Fruit fly (Drosophila melanogaster): ENCODE data around the gene TTLL3B.

Gene TTLL3B

DNA sequence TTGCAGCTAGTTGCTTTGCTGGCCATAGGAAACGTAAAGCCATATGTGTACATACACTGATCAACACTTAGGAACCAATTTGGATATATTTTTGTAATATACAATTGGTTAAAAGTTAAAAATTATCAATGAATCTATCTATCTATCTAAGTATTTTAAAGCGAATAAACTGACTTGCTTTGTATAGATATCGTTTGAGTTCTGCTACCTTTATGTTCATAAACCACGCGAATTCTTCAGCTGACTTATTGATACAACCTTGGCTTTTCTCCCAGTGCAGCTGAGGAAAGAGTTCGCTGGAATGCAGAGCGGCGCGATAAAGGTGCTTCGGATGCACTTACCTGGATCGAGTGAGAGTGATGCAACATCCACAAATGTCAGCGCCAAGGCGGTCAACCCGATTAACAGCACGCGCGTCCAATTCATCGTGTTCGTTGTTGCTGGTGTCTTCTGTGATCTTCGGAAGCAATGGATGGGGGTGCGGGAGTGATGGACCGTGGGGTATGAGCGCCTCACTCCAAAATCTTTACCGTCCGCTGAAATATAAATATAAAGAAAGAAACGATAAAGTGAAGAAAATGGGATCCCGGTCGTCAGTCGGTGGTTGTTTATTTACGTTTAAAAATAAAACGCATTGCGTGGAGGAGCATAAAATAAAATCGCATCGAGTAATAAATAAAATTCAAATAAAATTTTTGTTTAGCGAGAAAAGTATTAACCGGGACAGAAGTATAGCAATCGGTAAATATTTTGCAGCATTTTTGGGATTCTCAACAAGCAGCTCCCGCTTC, 31.1 kb upstream of the TTLL3B start (continued):
- TF ChIP-seq CG3163 (GFP tag; optimal IDR thresholded peaks at IDR 0.05) (no peak), E2f2 (GFP tag; IDR thresholded peaks at IDR 0.05) (no peak), pho (GFP tag; optimal IDR thresholded peaks at IDR 0.05) (no peak), CG11695 (GFP tag; IDR thresholded peaks at IDR 0.05) (no peak), Hmr (GFP tag; optimal IDR thresholded peaks at IDR 0.05) (no peak), Med (GFP tag) (peak; percentile 26), Hr39 (optimal IDR thresholded peaks at IDR 0.05) (no peak), ham (GFP tag; IDR thresholded peaks at IDR 0.05) (no peak), CG11504 (tag; optimal IDR thresholded peaks at IDR 0.05) (peak; percentile 25), CG18262 (tag; optimal IDR thresholded peaks at IDR 0.05) (peak; percentile 13), Adf1 (GFP tag; IDR thresholded peaks at IDR 0.05) (no peak), Pdp1 (GFP tag; optimal IDR thresholded peaks at IDR 0.05) (peak in 1 of 2 experiments; percentile 66), grn (GFP tag; optimal IDR thresholded peaks at IDR 0.05) (no peak), ssp (GFP tag; IDR thresholded peaks at IDR 0.05) (no peak), Doc2 (GFP tag; IDR thresholded peaks at IDR 0.05) (no peak), E2f1 (GFP tag; IDR thresholded peaks at IDR 0.05) (no peak), sim (GFP tag; IDR thresholded peaks at IDR 0.05) (no peak), dmrt11E (tag; optimal IDR thresholded peaks at IDR 0.05) (no peak), CG10267 (tag; optimal IDR thresholded peaks at IDR 0.05) (peak; percentile 6), z (GFP tag; IDR thresholded peaks at IDR 0.05) (no peak), CG12744 (GFP tag; optimal IDR thresholded peaks at IDR 0.05) (no peak), CG2199 (GFP tag; IDR thresholded peaks at IDR 0.05) (0 out of 3 replicates have a peak, but pooled peaks have one; percentile 28), D (optimal IDR thresholded peaks at IDR 0.05) (no peak), D (GFP tag; optimal IDR thresholded peaks at IDR 0.05) (no peak), zfh2 (GFP tag; optimal IDR thresholded peaks at IDR 0.05) (no peak), Dp (GFP tag; optimal IDR thresholded peaks at IDR 0.05) (no peak), hbn (GFP tag; IDR thresholded peaks at IDR 0.05; ENCODE audit: partially characterized antibody) (no peak), pfk (GFP tag; optimal IDR thresholded peaks at IDR 0.05) (no peak), CG9437 (GFP tag; optimal IDR thresholded peaks at IDR 0.05) (no peak), Elba2 (GFP tag; optimal IDR thresholded peaks at IDR 0.05) (no peak), pb (GFP tag; optimal IDR thresholded peaks at IDR 0.05) (no peak), CG15514 (GFP tag; optimal IDR thresholded peaks at IDR 0.05) (no peak), CG8388 (GFP tag; optimal IDR thresholded peaks at IDR 0.05) (peak; percentile 5), CG6175 (GFP tag; IDR thresholded peaks at IDR 0.05) (no peak), CG16779 (GFP tag; IDR thresholded peaks at IDR 0.05) (no peak), Abd-B (GFP tag; optimal IDR thresholded peaks at IDR 0.05) (no peak), fd96Cb (tag; optimal IDR thresholded peaks at IDR 0.05) (peak; percentile 2), CG10366 (GFP tag; IDR thresholded peaks at IDR 0.05) (no peak), CG17568 (GFP tag; optimal IDR thresholded peaks at IDR 0.05) (no peak), CG12236 (GFP tag; optimal IDR thresholded peaks at IDR 0.05) (no peak), Sox100B (GFP tag; optimal IDR thresholded peaks at IDR 0.05) (no peak), zfh1 (GFP tag; IDR thresholded peaks at IDR 0.05) (0 out of 3 replicates have a peak, but pooled peaks have one; percentile 14), Kr (GFP tag; optimal IDR thresholded peaks at IDR 0.05) (no peak), danr (GFP tag; IDR thresholded peaks at IDR 0.05) (no peak), CrebB (tag; optimal IDR thresholded peaks at IDR 0.05) (no peak), eve (GFP tag; optimal IDR thresholded peaks at IDR 0.05) (no peak), fd64A (GFP tag; optimal IDR thresholded peaks at IDR 0.05) (no peak), nom (GFP tag; optimal IDR thresholded peaks at IDR 0.05) (no peak), Dref (GFP tag; IDR thresholded peaks at IDR 0.05) (no peak), CG1603 (tag; optimal IDR thresholded peaks at IDR 0.05) (peak; percentile 50), CG2129 (GFP tag; IDR thresholded peaks at IDR 0.05; ENCODE audit: partially characterized antibody) (no peak)
